Fruit fly (Drosophila melanogaster) whole organism, embryonic: ENCODE measurements around the gene CG13671.

Experiments
- Adf1 ChIP-seq: fragments of 200-800 bp; sonication (Bioruptor generic); IDR thresholded peaks from 2 replicates; pipeline ENCODE4 v1.3.6; 2022; ENCODE audit warnings: missing biosample characterization, missing genetic modification characterization
- Awh ChIP-seq: fragments of 200-800 bp; sonication (Bioruptor generic); IDR thresholded peaks from 2 replicates; pipeline ENCODE4, ENCODE4 v1.3.6; 2022; ENCODE audit warnings: missing biosample characterization, missing genetic modification characterization
- B-H2 ChIP-seq: fragments of 200-800 bp; sonication (Bioruptor generic); optimal IDR thresholded peaks from 2 replicates; lab custom pipeline; 2018; ENCODE audit warnings: missing biosample characterization, mild to moderate bottlenecking, missing genetic modification characterization
- Blimp-1 ChIP-seq: fragments of 200-800 bp; sonication (Bioruptor generic); optimal IDR thresholded peaks from 3 replicates; lab custom pipeline; 2018; ENCODE audit warnings: missing biosample characterization, missing genetic modification characterization, mild to moderate bottlenecking, moderate library complexity, missing genetic modification reagents
- CG10979 ChIP-seq: fragments of 200-800 bp; sonication (Bioruptor generic); optimal IDR thresholded peaks from 2 replicates; lab custom pipeline; 2018; ENCODE audit warnings: missing biosample characterization, mild to moderate bottlenecking, missing genetic modification characterization, moderate library complexity
- CG11247 ChIP-seq: fragments of 200-800 bp; sonication (Bioruptor generic); IDR thresholded peaks from 2 replicates; pipeline ENCODE4 v1.3.6; 2022; ENCODE audit warnings: missing biosample characterization, missing genetic modification characterization
- CG11696 ChIP-seq: fragments of 200-800 bp; sonication (Bioruptor generic); IDR thresholded peaks from 2 replicates; pipeline ENCODE4 v1.3.6; 2022; ENCODE audit warnings: missing biosample characterization, missing genetic modification characterization
- CG12219 ChIP-seq: fragments of 200-800 bp; sonication (Bioruptor generic); optimal IDR thresholded peaks from 3 replicates; lab custom pipeline; 2018; ENCODE audit warnings: missing biosample characterization, mild to moderate bottlenecking, missing genetic modification characterization
- CG13287 ChIP-seq: fragments of 200-800 bp; sonication (Bioruptor generic); IDR thresholded peaks from 2 replicates; pipeline ENCODE4 v1.3.6; 2022; ENCODE audit warnings: missing biosample characterization, missing genetic modification characterization; ENCODE audit not compliant: partially characterized antibody
- CG18011 ChIP-seq: fragments of 200-800 bp; sonication (Bioruptor generic); optimal IDR thresholded peaks from 2 replicates; lab custom pipeline; 2017; ENCODE audit warnings: missing biosample characterization, missing genetic modification characterization, mild to moderate bottlenecking, moderate library complexity, missing genotype
- CG18476 ChIP-seq: fragments of 200-800 bp; sonication (Bioruptor generic); optimal IDR thresholded peaks from 2 replicates; lab custom pipeline; 2016; ENCODE audit warnings: missing biosample characterization, mild to moderate bottlenecking, missing genetic modification characterization
- CG18764 ChIP-seq: fragments of 200-800 bp; sonication (Bioruptor generic); optimal IDR thresholded peaks from 3 replicates; lab custom pipeline; 2016; ENCODE audit warnings: missing biosample characterization, missing genetic modification characterization
- CG2120 ChIP-seq: fragments of 200-800 bp; sonication (Bioruptor generic); optimal IDR thresholded peaks from 3 replicates; lab custom pipeline; 2016; ENCODE audit warnings: missing biosample characterization, missing genetic modification characterization
- CG2678 ChIP-seq: fragments of 200-800 bp; sonication (Bioruptor generic); optimal IDR thresholded peaks from 3 replicates; lab custom pipeline; 2019; ENCODE audit warnings: missing biosample characterization, mild to moderate bottlenecking, missing genetic modification characterization, moderate library complexity
- CG30431 ChIP-seq: fragments of 200-800 bp; sonication (Bioruptor generic); optimal IDR thresholded peaks from 2 replicates; lab custom pipeline; 2017; ENCODE audit warnings: missing biosample characterization, missing genetic modification characterization
- CG3407 ChIP-seq: fragments of 200-800 bp; sonication (Bioruptor generic); optimal IDR thresholded peaks from 2 replicates; lab custom pipeline; 2018; ENCODE audit warnings: missing biosample characterization, mild to moderate bottlenecking, missing genetic modification characterization
- CG43689 ChIP-seq: fragments of 200-800 bp; sonication (Bioruptor generic); IDR thresholded peaks from 2 replicates; pipeline ENCODE4 v1.3.6; 2022; ENCODE audit warnings: missing biosample characterization, missing genetic modification characterization
- CG7839 ChIP-seq: fragments of 200-800 bp; sonication (Bioruptor generic); optimal IDR thresholded peaks from 3 replicates; lab custom pipeline; 2018; ENCODE audit warnings: missing biosample characterization, mild to moderate bottlenecking, missing genetic modification characterization, moderate library complexity
- CG8944 ChIP-seq: fragments of 200-800 bp; sonication (Bioruptor generic); optimal IDR thresholded peaks from 3 replicates; lab custom pipeline; 2016; ENCODE audit warnings: missing biosample characterization, missing genetic modification characterization
- CG9797 ChIP-seq: fragments of 200-800 bp; sonication (Bioruptor generic); optimal IDR thresholded peaks from 3 replicates; lab custom pipeline; 2018; ENCODE audit warnings: missing biosample characterization, mild to moderate bottlenecking, missing genetic modification characterization
- CG9932 ChIP-seq: fragments of 200-800 bp; sonication (Bioruptor generic); IDR thresholded peaks from 2 replicates; pipeline ENCODE4 v1.3.6; 2022; ENCODE audit warnings: missing biosample characterization, missing genetic modification characterization
- CTCF ChIP-seq: fragments of 200-800 bp; sonication (Bioruptor generic); optimal IDR thresholded peaks from 2 replicates; lab custom pipeline; 2017; ENCODE audit warnings: missing biosample characterization, mild to moderate bottlenecking, missing genetic modification characterization, moderate library complexity
- Chrac-16 ChIP-seq: fragments of 200-800 bp; sonication (Bioruptor generic); optimal IDR thresholded peaks from 3 replicates; lab custom pipeline; 2016; ENCODE audit warnings: missing biosample characterization, missing genetic modification characterization
- D ChIP-seq, 2 experiments: fragments of 200-800 bp in 1 of 2; fragments of >200 bp in 1 of 2; sonication (Bioruptor generic) in 1 of 2; optimal IDR thresholded peaks; 2 replicates in 1 of 2; 3 replicates in 1 of 2; lab custom pipeline; 2017; ENCODE audit warnings: mild to moderate bottlenecking in 1 of 2, missing biosample characterization in 1 of 2, missing genetic modification characterization in 1 of 2, missing genetic modification reagents in 1 of 2
- Dfd ChIP-seq, 2 experiments: fragments of >200 bp; optimal IDR thresholded peaks; 2 replicates each; lab custom pipeline; 2017; ENCODE audit warnings: missing biosample characterization in 2 of 2, missing genetic modification characterization in 2 of 2
- Ets65A ChIP-seq: fragments of 200-800 bp; sonication (Bioruptor generic); peaks from one replicate; lab custom pipeline; 2016; ENCODE audit warnings: missing biosample characterization, missing genetic modification characterization
- HHEX ChIP-seq: fragments of 200-800 bp; sonication (Bioruptor generic); optimal IDR thresholded peaks from 3 replicates; lab custom pipeline; 2017; ENCODE audit warnings: missing biosample characterization, mild to moderate bottlenecking, missing genetic modification characterization, missing genetic modification reagents
- Lim3 ChIP-seq: fragments of 200-800 bp; sonication (Bioruptor generic); IDR thresholded peaks from 2 replicates; pipeline ENCODE4 v1.3.6; 2022; ENCODE audit warnings: missing biosample characterization, missing genetic modification characterization
- Rx ChIP-seq: fragments of 200-800 bp; sonication (Bioruptor generic); IDR thresholded peaks from 2 replicates; pipeline ENCODE4 v1.3.6; 2022; ENCODE audit warnings: missing biosample characterization, missing genetic modification characterization
- Sox102F ChIP-seq: fragments of 200-800 bp; sonication (Bioruptor generic); optimal IDR thresholded peaks from 2 replicates; lab custom pipeline; 2018; ENCODE audit warnings: missing biosample characterization, mild to moderate bottlenecking, missing genetic modification characterization, moderate library complexity
- Vsx1 ChIP-seq: fragments of 200-800 bp; sonication (Bioruptor generic); optimal IDR thresholded peaks from 2 replicates; lab custom pipeline; 2017; ENCODE audit warnings: missing biosample characterization, mild to moderate bottlenecking, missing genetic modification characterization, missing genetic modification reagents
- ab ChIP-seq: fragments of 200-800 bp; sonication (Bioruptor generic); optimal IDR thresholded peaks from 2 replicates; lab custom pipeline; 2016; ENCODE audit warnings: missing biosample characterization, missing genetic modification characterization
- ara ChIP-seq: fragments of 200-800 bp; sonication (Bioruptor generic); IDR thresholded peaks from 2 replicates; pipeline ENCODE4 v1.3.6; 2022; ENCODE audit warnings: missing biosample characterization, missing genetic modification characterization
- chif ChIP-seq, 2 experiments: fragments of 200-800 bp; sonication (Bioruptor generic); optimal IDR thresholded peaks; 3 replicates each; lab custom pipeline; 2016; ENCODE audit warnings: missing biosample characterization in 2 of 2, missing genetic modification characterization in 2 of 2
- chm ChIP-seq: fragments of 200-800 bp; sonication (Bioruptor generic); IDR thresholded peaks from 2 replicates; pipeline ENCODE4 v1.3.6; 2022; ENCODE audit warnings: missing biosample characterization, missing genetic modification characterization
- chn ChIP-seq: fragments of 200-800 bp; sonication (Bioruptor generic); optimal IDR thresholded peaks from 2 replicates; lab custom pipeline; 2016; ENCODE audit warnings: missing biosample characterization, missing genetic modification characterization
- croc ChIP-seq: fragments of 200-800 bp; sonication (Bioruptor generic); conservative IDR thresholded peaks from 3 replicates; pipeline ENCODE4 v1.3.6; 2022; ENCODE audit warnings: missing biosample characterization, missing genetic modification characterization
- dm ChIP-seq: fragments of 200-800 bp; sonication (Bioruptor generic); optimal IDR thresholded peaks from 3 replicates; lab custom pipeline; 2016; ENCODE audit warnings: missing biosample characterization, missing genetic modification characterization
- dpn ChIP-seq, 2 experiments: fragments of 200-800 bp; sonication (Bioruptor generic); optimal IDR thresholded peaks; 3 replicates each; lab custom pipeline; 2016; ENCODE audit warnings: missing biosample characterization in 2 of 2, missing genetic modification characterization in 2 of 2
- ems ChIP-seq: fragments of 200-800 bp; sonication (Bioruptor generic); optimal IDR thresholded peaks from 3 replicates; lab custom pipeline; 2016; ENCODE audit warnings: missing biosample characterization, missing genetic modification characterization
- gsb-n ChIP-seq: fragments of 200-800 bp; sonication (Bioruptor generic); optimal IDR thresholded peaks from 3 replicates; lab custom pipeline; 2018; ENCODE audit warnings: missing biosample characterization, mild to moderate bottlenecking, missing genetic modification characterization
- h ChIP-seq: fragments of >200 bp; optimal IDR thresholded peaks from 2 replicates; lab custom pipeline; 2017
- hkb ChIP-seq, 2 experiments: fragments of 200-800 bp in 1 of 2; fragments of >200 bp in 1 of 2; sonication (Bioruptor generic) in 1 of 2; IDR thresholded peaks in 1 of 2; optimal IDR thresholded peaks in 1 of 2; 2 replicates each; pipeline versions ENCODE4 v1.3.6 to Lab custom; 2017 to 2022; ENCODE audit warnings: missing biosample characterization in 1 of 2, missing genetic modification characterization in 1 of 2
- insv ChIP-seq, 2 experiments: fragments of 200-800 bp; sonication (Bioruptor generic); optimal IDR thresholded peaks; 3 replicates each; lab custom pipeline; 2016 to 2018; ENCODE audit warnings: missing biosample characterization in 2 of 2, missing genetic modification characterization in 2 of 2
- lola ChIP-seq, 3 experiments: fragments of >200 bp in 2 of 3; fragments of 200-800 bp in 1 of 3; sonication (Bioruptor generic) in 1 of 3; optimal IDR thresholded peaks; 2 replicates each; lab custom pipeline; 2017 to 2019; ENCODE audit warnings: missing biosample characterization in 3 of 3, missing genetic modification characterization in 3 of 3, mild to moderate bottlenecking in 1 of 3, moderate library complexity in 1 of 3
- repo ChIP-seq: fragments of 200-800 bp; sonication (Bioruptor generic); optimal IDR thresholded peaks from 2 replicates; lab custom pipeline; 2016; ENCODE audit warnings: missing biosample characterization, missing genetic modification characterization
- sr ChIP-seq: fragments of 200-800 bp; sonication (Bioruptor generic); IDR thresholded peaks from 3 replicates; pipeline ENCODE4 v1.3.6; 2022; ENCODE audit warnings: missing biosample characterization, missing genetic modification characterization
- ssp ChIP-seq: fragments of 200-800 bp; sonication (Bioruptor generic); IDR thresholded peaks from 2 replicates; pipeline ENCODE4 v1.3.6; 2022; ENCODE audit warnings: missing biosample characterization, missing genetic modification characterization
- vvl ChIP-seq: fragments of 200-800 bp; sonication (Bioruptor generic); IDR thresholded peaks from 2 replicates; pipeline ENCODE4 v1.3.6; 2022; ENCODE audit warnings: missing biosample characterization, missing genetic modification characterization

CG13671 gene

DNA sequence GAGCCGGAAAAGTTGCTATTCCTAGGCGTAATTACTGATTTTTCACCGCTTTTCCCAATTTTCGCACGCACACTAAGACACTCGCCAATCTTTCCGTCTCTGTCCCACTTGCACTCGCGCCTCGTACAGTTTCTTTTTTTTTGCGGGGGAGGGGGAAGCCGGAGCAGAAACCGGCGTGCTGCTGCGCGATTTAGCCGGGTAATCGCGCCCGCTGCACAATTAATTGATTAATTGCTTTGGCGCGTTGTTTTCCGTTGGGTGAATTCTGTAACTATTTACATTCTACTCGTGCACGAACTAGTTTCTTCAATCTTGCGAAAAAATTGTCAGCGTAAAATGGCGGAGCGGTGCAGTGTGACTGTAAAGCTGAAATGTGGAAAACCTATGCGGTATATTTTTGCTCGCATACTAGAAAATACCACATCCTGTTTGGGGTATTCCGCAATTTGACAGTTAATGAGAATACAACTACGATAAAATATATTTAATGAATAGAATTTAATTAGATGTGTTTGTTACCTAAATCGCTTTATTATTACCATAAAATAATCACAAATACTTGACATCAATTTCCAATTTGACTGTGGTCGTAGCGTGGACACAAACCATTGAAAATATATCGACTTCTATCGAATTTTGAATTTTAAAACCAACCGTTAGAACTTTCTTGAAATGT lies 15.4 kb downstream of the CG13671 start, which contains the start of gene Cpsf6 (continued):
- TF ChIP-seq CG7839 (tag; lab: Kevin White, UChicago) (peak; percentile 67), croc (GFP tag; lab: Robert Waterston, UW) (peak; percentile 34; the same call in 1 of the 3 replicates), CG43689 (no peak), ems (GFP tag; lab: Kevin White, UChicago) (peak; percentile 35), Lim3 (GFP tag; lab: Robert Waterston, UW) (no peak), Adf1 (GFP tag; lab: Robert Waterston, UW) (peak; percentile 48; the same call in 1 of the 2 replicates), B-H2 (no peak), chn (GFP tag; lab: Kevin White, UChicago) (peak; percentile 6), Chrac-16 (GFP tag; lab: Kevin White, UChicago) (peak; percentile 61), Awh (peak; percentile 54; the same call in 1 of the 2 replicates), gsb-n (tag; lab: Kevin White, UChicago) (peak; percentile 49), Dfd (GFP tag; optimal IDR thresholded peaks at IDR 0.05; lab: Kevin White, UChicago) (no peak), Blimp-1 (GFP tag; lab: Kevin White, UChicago) (no peak), CTCF (GFP tag; lab: Kevin White, UChicago) (peak; percentile 4), CG13287 (GFP tag; lab: Robert Waterston, UW) (peak; percentile 10; the same call in 1 of the 2 replicates), CG10979 (tag; lab: Kevin White, UChicago) (peak; percentile 64), D (optimal IDR thresholded peaks at IDR 0.05; lab: Kevin White, UChicago) (no peak), D (GFP tag; optimal IDR thresholded peaks at IDR 0.05; lab: Kevin White, UChicago) (peak; percentile 30), ara (GFP tag; lab: Robert Waterston, UW) (peak; percentile 18; the same call in 1 of the 2 replicates), CG11247 (peak; percentile 39; the same call in 1 of the 2 replicates), Rx (0 out of 2 replicates have a peak, but pooled peaks have one; percentile 6), sr (GFP tag; lab: Robert Waterston, UW) (0 out of 3 replicates have a peak, but pooled peaks have one; percentile 2), CG9932 (GFP tag; lab: Robert Waterston, UW) (peak; percentile 70), ssp (GFP tag; lab: Robert Waterston, UW) (peak; percentile 74), CG9797 (GFP tag; lab: Kevin White, UChicago) (peak; percentile 84), CG18476 (peak; percentile 64), HHEX (peak; percentile 22), CG18011 (GFP tag; lab: Kevin White, UChicago) (peak; percentile 24), CG12219 (GFP tag; lab: Kevin White, UChicago) (peak; percentile 33), Sox102F (GFP tag; lab: Kevin White, UChicago) (peak; percentile 76), ab (no peak), lola (GFP tag; optimal IDR thresholded peaks at IDR 0.05; lab: Kevin White, UChicago) (peak in 1 of 3 experiments; percentile 62), chif (GFP tag; optimal IDR thresholded peaks at IDR 0.05; lab: Kevin White, UChicago) (peak in 1 of 2 experiments; percentile 17), insv (GFP tag; optimal IDR thresholded peaks at IDR 0.05; lab: Kevin White, UChicago) (peak in 1 of 2 experiments; percentile 87), CG30431 (GFP tag; lab: Kevin White, UChicago) (no peak), CG18764 (GFP tag; lab: Kevin White, UChicago) (peak; percentile 37), repo (GFP tag; lab: Kevin White, UChicago) (no peak), CG3407 (GFP tag; lab: Kevin White, UChicago) (no peak), dm (GFP tag; lab: Kevin White, UChicago) (peak; percentile 49), CG2120 (GFP tag; lab: Kevin White, UChicago) (peak; percentile 70), hkb (optimal IDR thresholded peaks at IDR 0.05; lab: Kevin White, UChicago) (no peak), hkb (GFP tag; IDR thresholded peaks at IDR 0.05; lab: Robert Waterston, UW) (peak; percentile 48), Ets65A (GFP tag; lab: Kevin White, UChicago) (peak; percentile 91), dpn (GFP tag; optimal IDR thresholded peaks at IDR 0.05; lab: Kevin White, UChicago) (peak; percentile 52 to 71), CG2678 (tag; lab: Kevin White, UChicago) (peak; percentile 68), h (lab: Kevin White, UChicago) (no peak), vvl (peak; percentile 78), CG8944 (peak; percentile 6), chm (peak; percentile 50), Vsx1 (GFP tag; lab: Kevin White, UChicago) (peak; percentile 8), CG11696 (GFP tag; lab: Robert Waterston, UW) (no peak)
